Worm (Caenorhabditis elegans) whole organism, young adult: ENCODE measurements around the gene cyn-17.

ENCODE experiments used
- B0261.1 ChIP-seq: sonication (generic microtip); optimal IDR thresholded peaks from 2 replicates; lab custom pipeline; 2016; ENCODE audit warnings: mild to moderate bottlenecking, missing genetic modification characterization, moderate library complexity, missing compliant biosample characterization
- F10E7.11 ChIP-seq: sonication (generic microtip); optimal IDR thresholded peaks from 2 replicates; lab custom pipeline; 2017; ENCODE audit warnings: mild to moderate bottlenecking, missing genetic modification characterization, moderate library complexity, missing compliant biosample characterization
- F39B2.1 ChIP-seq: fragments of 200-800 bp; sonication (Bioruptor generic); IDR thresholded peaks from 2 replicates; pipeline ENCODE4 v1.3.6; 2022; ENCODE audit warnings: missing genetic modification reagents, missing genetic modification characterization, missing compliant biosample characterization
- F57A8.1 ChIP-seq: fragments of 200-800 bp; sonication (Bioruptor generic); optimal IDR thresholded peaks from 2 replicates; lab custom pipeline; 2018; ENCODE audit warnings: mild to moderate bottlenecking, missing genetic modification characterization, moderate library complexity, missing compliant biosample characterization
- F57C9.4 ChIP-seq: sonication (generic microtip); optimal IDR thresholded peaks from 2 replicates; lab custom pipeline; 2017; ENCODE audit warnings: mild to moderate bottlenecking, missing genetic modification characterization, missing compliant biosample characterization
- K12H6.12 ChIP-seq: fragments of 200-800 bp; sonication (Bioruptor generic); optimal IDR thresholded peaks from 2 replicates; lab custom pipeline; 2018; ENCODE audit warnings: mild to moderate bottlenecking, missing genetic modification characterization, missing compliant biosample characterization
- Y53F4B.3 ChIP-seq: fragments of 200-800 bp; sonication (Bioruptor generic); IDR thresholded peaks from 2 replicates; pipeline ENCODE4 v1.3.6; 2022; ENCODE audit warnings: missing genetic modification reagents, missing genetic modification characterization, missing compliant biosample characterization
- ZK185.1 ChIP-seq: sonication (generic microtip); optimal IDR thresholded peaks from 2 replicates; lab custom pipeline; 2016; ENCODE audit warnings: mild to moderate bottlenecking, missing genetic modification characterization, missing compliant biosample characterization; ENCODE audit not compliant: poor library complexity, severe bottlenecking
- aptf-2 ChIP-seq: fragments of 200-800 bp; sonication (Bioruptor generic); conservative IDR thresholded peaks from 2 replicates; pipeline ENCODE4 v1.3.6; 2022; ENCODE audit warnings: missing genetic modification reagents, missing genetic modification characterization, missing compliant biosample characterization
- atf-7 ChIP-seq: sonication (generic microtip); optimal IDR thresholded peaks from 2 replicates; lab custom pipeline; 2017; ENCODE audit warnings: mild to moderate bottlenecking, missing genetic modification characterization, missing compliant biosample characterization
- athp-1 ChIP-seq: sonication (generic microtip); optimal IDR thresholded peaks from 2 replicates; lab custom pipeline; 2017; ENCODE audit warnings: mild to moderate bottlenecking, missing genetic modification characterization, missing compliant biosample characterization
- attf-3 ChIP-seq: fragments of 200-800 bp; sonication (Bioruptor generic); conservative IDR thresholded peaks from 2 replicates; pipeline ENCODE4 v1.3.6; 2022; ENCODE audit warnings: missing genetic modification reagents, missing genetic modification characterization, missing compliant biosample characterization
- attf-6 ChIP-seq: fragments of 200-800 bp; sonication (Bioruptor generic); IDR thresholded peaks from 2 replicates; pipeline ENCODE4 v1.3.6; 2022; ENCODE audit warnings: missing genetic modification reagents, missing genetic modification characterization, missing compliant biosample characterization
- bed-1 ChIP-seq: fragments of 200-800 bp; sonication (Bioruptor generic); IDR thresholded peaks from 2 replicates; pipeline ENCODE4 v1.3.6; 2022; ENCODE audit warnings: missing genetic modification reagents, missing genetic modification characterization, missing compliant biosample characterization
- cebp-1 ChIP-seq, 2 experiments: fragments of 200-800 bp in 1 of 2; sonication (Bioruptor generic) in 1 of 2; sonication (generic microtip) in 1 of 2; IDR thresholded peaks in 1 of 2; optimal IDR thresholded peaks in 1 of 2; 2 replicates each; pipeline versions ENCODE4 v1.3.6 to Lab custom; 2017 to 2022; ENCODE audit warnings: missing compliant biosample characterization in 2 of 2, missing genetic modification characterization in 2 of 2, mild to moderate bottlenecking in 1 of 2, missing genetic modification reagents in 1 of 2, moderate library complexity in 1 of 2
- cebp-2 ChIP-seq: fragments of 200-800 bp; sonication (Bioruptor generic); IDR thresholded peaks from 2 replicates; pipeline ENCODE4 v1.3.6; 2022; ENCODE audit warnings: missing genetic modification characterization, missing compliant biosample characterization
- chd-7 ChIP-seq: sonication (generic microtip); optimal IDR thresholded peaks from 2 replicates; lab custom pipeline; 2016; ENCODE audit warnings: mild to moderate bottlenecking, missing genetic modification characterization, moderate library complexity, missing compliant biosample characterization
- die-1 ChIP-seq: sonication (generic microtip); optimal IDR thresholded peaks from 2 replicates; lab custom pipeline; 2016; ENCODE audit warnings: missing genotype, mild to moderate bottlenecking, missing genetic modification characterization, missing compliant biosample characterization
- dpl-1 ChIP-seq: fragments of 150-350 bp; optimal IDR thresholded peaks from 2 replicates; lab custom pipeline; 2014; ENCODE audit warnings: missing biosample characterization, missing genetic modification reagents, missing genetic modification characterization
- ekl-4 ChIP-seq: fragments of 200-800 bp; sonication (Bioruptor generic); IDR thresholded peaks from 2 replicates; pipeline ENCODE4 v1.3.6; 2022; ENCODE audit warnings: missing genetic modification reagents, missing genetic modification characterization, missing compliant biosample characterization
- ets-4 ChIP-seq: fragments of 200-800 bp; sonication (Bioruptor generic); optimal IDR thresholded peaks from 2 replicates; lab custom pipeline; 2018; ENCODE audit warnings: mild to moderate bottlenecking, missing genetic modification characterization, missing compliant biosample characterization
- him-1 ChIP-seq: sonication (generic microtip); optimal IDR thresholded peaks from 2 replicates; lab custom pipeline; 2016; ENCODE audit warnings: missing genotype, missing genetic modification reagents, missing genetic modification characterization, missing compliant biosample characterization
- hlh-26 ChIP-seq: fragments of 200-800 bp; sonication (Bioruptor generic); conservative IDR thresholded peaks from 2 replicates; pipeline ENCODE4 v1.3.6; 2022; ENCODE audit warnings: missing genetic modification reagents, missing genetic modification characterization, missing compliant biosample characterization
- hmg-1.2 ChIP-seq: fragments of 200-800 bp; sonication (Bioruptor generic); IDR thresholded peaks from 2 replicates; pipeline ENCODE4 v1.3.6; 2022; ENCODE audit warnings: missing genetic modification reagents, missing genetic modification characterization, missing compliant biosample characterization
- hrde-1 ChIP-seq: sonication (generic microtip); optimal IDR thresholded peaks from 2 replicates; lab custom pipeline; 2016; ENCODE audit warnings: missing genetic modification characterization, mild to moderate bottlenecking, missing compliant biosample characterization, moderate library complexity, missing genotype, missing genetic modification reagents, borderline replicate concordance
- hsf-1 ChIP-seq: fragments of 200-800 bp; sonication (Bioruptor generic); IDR thresholded peaks from 2 replicates; pipeline ENCODE4 v1.3.6; 2022; ENCODE audit warnings: missing genetic modification reagents, missing genetic modification characterization, missing compliant biosample characterization
- lag-1 ChIP-seq: fragments of 200-800 bp; sonication (Bioruptor generic); IDR thresholded peaks from 2 replicates; pipeline ENCODE4 v1.3.6; 2022; ENCODE audit warnings: missing genetic modification reagents, missing genetic modification characterization, missing compliant biosample characterization
- madf-6 ChIP-seq: fragments of 200-800 bp; sonication (Bioruptor generic); IDR thresholded peaks from 2 replicates; pipeline ENCODE4 v1.3.6; 2022; ENCODE audit warnings: missing genetic modification reagents, missing genetic modification characterization, missing compliant biosample characterization
- mel-28 ChIP-seq: sonication (generic microtip); optimal IDR thresholded peaks from 2 replicates; lab custom pipeline; 2016; ENCODE audit warnings: borderline replicate concordance, mild to moderate bottlenecking, missing genetic modification characterization, missing compliant biosample characterization
- mes-4 ChIP-seq: sonication (generic microtip); optimal IDR thresholded peaks from 2 replicates; lab custom pipeline; 2016; ENCODE audit warnings: missing genotype, missing genetic modification characterization, missing compliant biosample characterization
- nhr-179 ChIP-seq: sonication (generic microtip); optimal IDR thresholded peaks from 2 replicates; lab custom pipeline; 2016; ENCODE audit warnings: mild to moderate bottlenecking, missing genetic modification characterization, missing compliant biosample characterization
- pbrm-1 ChIP-seq: fragments of 200-800 bp; sonication (Bioruptor generic); IDR thresholded peaks from 2 replicates; pipeline ENCODE4 v1.3.6; 2022; ENCODE audit warnings: missing genetic modification reagents, missing genetic modification characterization, missing compliant biosample characterization
- pha-4 ChIP-seq: fragments of 150-350 bp; sonication (generic microtip); optimal IDR thresholded peaks from 2 replicates; lab custom pipeline; 2014; ENCODE audit warnings: missing biosample characterization, missing genetic modification reagents, missing genetic modification characterization
- snpc-4 ChIP-seq, 5 experiments: fragments of 150-350 bp in 1 of 5; sonication (generic microtip) in 4 of 5; optimal IDR thresholded peaks; 2 replicates each; lab custom pipeline; 2014 to 2018; ENCODE audit warnings: missing genetic modification characterization in 5 of 5, missing biosample characterization in 3 of 5, antibody characterized with exemption in 2 of 5, mild to moderate bottlenecking in 2 of 5, missing compliant biosample characterization in 2 of 5, missing genotype in 2 of 5, moderate library complexity in 2 of 5, missing genetic modification reagents in 1 of 5
- somi-1 ChIP-seq: fragments of 200-800 bp; sonication (Bioruptor generic); optimal IDR thresholded peaks from 2 replicates; lab custom pipeline; 2018; ENCODE audit warnings: mild to moderate bottlenecking, missing genetic modification characterization, missing compliant biosample characterization
- tlf-1 ChIP-seq: fragments of 200-800 bp; sonication (Bioruptor generic); optimal IDR thresholded peaks from 2 replicates; lab custom pipeline; 2018; ENCODE audit warnings: mild to moderate bottlenecking, missing genetic modification characterization, missing compliant biosample characterization
- unc-130 ChIP-seq: sonication (generic microtip); optimal IDR thresholded peaks from 2 replicates; lab custom pipeline; 2016; ENCODE audit warnings: missing genetic modification reagents, missing genetic modification characterization, missing compliant biosample characterization
- zfh-2 ChIP-seq: fragments of 200-800 bp; sonication (Bioruptor generic); conservative IDR thresholded peaks from 2 replicates; pipeline ENCODE4 v1.3.6; 2022; ENCODE audit warnings: missing genetic modification reagents, missing genetic modification characterization, missing compliant biosample characterization
- ztf-28 ChIP-seq: fragments of 200-800 bp; sonication (Bioruptor generic); IDR thresholded peaks from 2 replicates; pipeline ENCODE4 v1.3.6; 2022; ENCODE audit warnings: missing genetic modification reagents, missing genetic modification characterization, missing compliant biosample characterization
- ztf-3 ChIP-seq: fragments of 200-800 bp; sonication (Bioruptor generic); optimal IDR thresholded peaks from 2 replicates; lab custom pipeline; 2018; ENCODE audit warnings: mild to moderate bottlenecking, missing genetic modification characterization, missing compliant biosample characterization

The cyn-17 gene

DNA sequence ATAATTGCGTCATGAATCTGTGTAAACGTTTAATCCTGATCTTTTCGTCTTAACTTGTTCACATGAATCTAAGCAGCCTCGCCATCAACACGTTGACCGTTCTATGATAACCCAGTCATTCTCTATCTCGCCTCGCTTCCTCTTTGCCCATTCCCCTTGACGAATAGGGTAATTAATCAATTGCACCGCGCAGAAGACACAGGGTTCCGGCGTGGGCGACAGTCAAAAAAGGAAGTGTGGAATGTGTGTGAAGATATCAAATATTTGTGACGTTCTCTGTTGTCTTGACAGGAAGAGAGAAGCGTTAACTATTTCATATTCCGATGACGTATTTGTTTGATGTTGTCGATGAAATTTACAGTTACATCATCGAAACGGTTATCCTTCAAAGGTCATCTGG lies 33.3 kb downstream of the cyn-17 start (continued):
- TF ChIP-seq K12H6.12 = no peak
- no peak for TF ChIP-seq bed-1 (GFP tag; lab: Robert Waterston, UW)
- peak; percentile 39 for TF ChIP-seq die-1 (tag; lab: Kevin White, UChicago)
- TF ChIP-seq ztf-3 (GFP tag; lab: Kevin White, UChicago) = no peak
- 0 out of 2 replicates have a peak, but pooled peaks have one; percentile 10 for TF ChIP-seq hsf-1
- no peak for TF ChIP-seq F10E7.11 (tag; lab: Kevin White, UChicago)
- TF ChIP-seq F57A8.1 (GFP tag; lab: Kevin White, UChicago) = no peak
- TF ChIP-seq pha-4 = no peak
- TF ChIP-seq cebp-1 (GFP tag; IDR thresholded peaks at IDR 0.05; lab: Robert Waterston, UW) = no peak
- peak; percentile 29 for TF ChIP-seq cebp-1 (tag; optimal IDR thresholded peaks at IDR 0.05; lab: Kevin White, UChicago)
- no peak for TF ChIP-seq atf-7 (tag; lab: Kevin White, UChicago)
- no peak for TF ChIP-seq F39B2.1
- no peak for TF ChIP-seq hrde-1 (tag; lab: Kevin White, UChicago)
- no peak for TF ChIP-seq pbrm-1 (GFP tag; lab: Robert Waterston, UW)
- no peak for TF ChIP-seq lag-1 (GFP tag; lab: Robert Waterston, UW)
- TF ChIP-seq mes-4 (tag; lab: Kevin White, UChicago) = no peak
- TF ChIP-seq ets-4 (GFP tag; lab: Kevin White, UChicago) = no peak
- no peak for TF ChIP-seq attf-6 (GFP tag; lab: Robert Waterston, UW)
- no peak for TF ChIP-seq snpc-4 (GFP tag; optimal IDR thresholded peaks at IDR 0.05; lab: Kevin White, UChicago)
- TF ChIP-seq snpc-4 (tag; optimal IDR thresholded peaks at IDR 0.05; lab: Kevin White, UChicago) = peak in 1 of 4 experiments; percentile 5
- TF ChIP-seq aptf-2 (GFP tag; lab: Robert Waterston, UW) = no peak
- TF ChIP-seq mel-28 = no peak
- TF ChIP-seq ztf-28 (GFP tag; lab: Robert Waterston, UW) = no peak
- no peak for TF ChIP-seq ZK185.1 (tag; lab: Kevin White, UChicago)
- TF ChIP-seq zfh-2 = no peak
- TF ChIP-seq attf-3 (GFP tag; lab: Robert Waterston, UW) = no peak
- no peak for TF ChIP-seq athp-1 (tag; lab: Kevin White, UChicago)
- no peak for TF ChIP-seq tlf-1 (GFP tag; lab: Kevin White, UChicago)
- no peak for TF ChIP-seq Y53F4B.3
- no peak for TF ChIP-seq chd-7 (tag; lab: Kevin White, UChicago)
- TF ChIP-seq dpl-1 = no peak
- no peak for TF ChIP-seq cebp-2
- TF ChIP-seq hmg-1.2 = no peak
- peak; percentile 67 for TF ChIP-seq somi-1 (GFP tag; lab: Kevin White, UChicago)
- no peak for TF ChIP-seq hlh-26 (GFP tag; lab: Robert Waterston, UW)
- no peak for TF ChIP-seq nhr-179 (tag; lab: Kevin White, UChicago)
- no peak for TF ChIP-seq F57C9.4
- TF ChIP-seq B0261.1 = no peak
- TF ChIP-seq him-1 (tag; lab: Kevin White, UChicago) = no peak
- no peak for TF ChIP-seq unc-130 (GFP tag; lab: Kevin White, UChicago)
- peak; percentile 62; the same call in 1 of the 2 replicates for TF ChIP-seq ekl-4 (GFP tag; lab: Robert Waterston, UW)
- TF ChIP-seq madf-6 (GFP tag; lab: Robert Waterston, UW) = peak; percentile 58
